7 worm cellular contexts compared by ENCODE assay signal in genomic region chrIII:3395874-3396467, ce11.
A peak's percentile ranks its signal among the peaks of the same experiment; 100 is the strongest.
TF ChIP-seq lines count a peak whose summit lies in the region.

Gene cri-3 (plus strand): TSS chrIII:3396355.

TF ChIP-seq in whole organism, L1 larva, 84 proteins besides CTCF, POLR2A, EP300 and RAD21:
- peak; percentile 5 for TF ChIP-seq snu-23 (GFP tag; optimal IDR thresholded peaks at IDR 0.05; lab: Kevin White, UChicago)
- peak; percentile 21 to 74 (median 62) for TF ChIP-seq dpl-1 (GFP tag; optimal IDR thresholded peaks at IDR 0.05; lab: Kevin White, UChicago)
- TF ChIP-seq ceh-82 (tag; optimal IDR thresholded peaks at IDR 0.05; lab: Kevin White, UChicago), result peak in 1 of 3 experiments; percentile 22
- peak; percentile 26 to 54 for TF ChIP-seq efl-1 (optimal IDR thresholded peaks at IDR 0.05; lab: Kevin White, UChicago)
- TF ChIP-seq efl-1 (GFP tag; optimal IDR thresholded peaks at IDR 0.05 in 1 of 2; lab: Kevin White, UChicago), result peak; percentile 68 to 94
- TF ChIP-seq alr-1 (tag; optimal IDR thresholded peaks at IDR 0.05; lab: Kevin White, UChicago; ENCODE audit: borderline replicate concordance), result no peak
- no peak for TF ChIP-seq fkh-8 (tag; optimal IDR thresholded peaks at IDR 0.05; lab: Kevin White, UChicago)
- TF ChIP-seq lsy-2 (tag; optimal IDR thresholded peaks at IDR 0.05; lab: Kevin White, UChicago), result peak in 1 of 2 experiments; percentile 64
- peak; percentile 37 to 77 for TF ChIP-seq lin-35 (GFP tag; optimal IDR thresholded peaks at IDR 0.05; lab: Kevin White, UChicago)

TF ChIP-seq in whole organism, L2 larva, 48 proteins besides CTCF, POLR2A, EP300 and RAD21 (continues in another document):
- peak; percentile 56 for TF ChIP-seq C34F6.9 (tag; optimal IDR thresholded peaks at IDR 0.05; lab: Kevin White, UChicago)
- no peak for TF ChIP-seq ztf-1 (GFP tag; conservative IDR thresholded peaks at IDR 0.05; lab: Robert Waterston, UW)
- TF ChIP-seq blmp-1 (tag; optimal IDR thresholded peaks at IDR 0.05; lab: Kevin White, UChicago; ENCODE audit: insufficient read depth), result no peak
- no peak for TF ChIP-seq skn-1 (tag; optimal IDR thresholded peaks at IDR 0.05; lab: Kevin White, UChicago)
- TF ChIP-seq fos-1 (tag; optimal IDR thresholded peaks at IDR 0.05; lab: Kevin White, UChicago), result no peak
- TF ChIP-seq nhr-129 (tag; optimal IDR thresholded peaks at IDR 0.05; lab: Kevin White, UChicago), result peak; percentile 32
- no peak for TF ChIP-seq lin-39 (tag; optimal IDR thresholded peaks at IDR 0.05; lab: Kevin White, UChicago)
- TF ChIP-seq elt-3 (tag; optimal IDR thresholded peaks at IDR 0.05; lab: Kevin White, UChicago), result no peak
- no peak for TF ChIP-seq nhr-10 (tag; optimal IDR thresholded peaks at IDR 0.05; lab: Kevin White, UChicago)
- no peak for TF ChIP-seq nhr-6 (tag; optimal IDR thresholded peaks at IDR 0.05; lab: Kevin White, UChicago)
- no peak for TF ChIP-seq elt-1 (tag; optimal IDR thresholded peaks at IDR 0.05; lab: Kevin White, UChicago)
- TF ChIP-seq crh-2 (tag; optimal IDR thresholded peaks at IDR 0.05; lab: Kevin White, UChicago), result peak; percentile 26
- TF ChIP-seq unc-55 (GFP tag; optimal IDR thresholded peaks at IDR 0.05; lab: Kevin White, UChicago), result peak; percentile 55
- TF ChIP-seq lin-13 (GFP tag; optimal IDR thresholded peaks at IDR 0.05; lab: Kevin White, UChicago), result no peak

TF ChIP-seq in whole organism, L3 larva, 47 proteins besides CTCF, POLR2A, EP300 and RAD21:
- TF ChIP-seq nfya-1 (tag; optimal IDR thresholded peaks at IDR 0.05; lab: Kevin White, UChicago; ENCODE audit: insufficient read depth) (peak; percentile 52), lin-15B (tag; optimal IDR thresholded peaks at IDR 0.05; lab: Kevin White, UChicago) (peak; percentile 29), nhr-43 (tag; optimal IDR thresholded peaks at IDR 0.05; lab: Kevin White, UChicago; ENCODE audit: poor library complexity, severe bottlenecking) (no peak), lin-39 (tag; optimal IDR thresholded peaks at IDR 0.05; lab: Kevin White, UChicago) (peak; percentile 31), eor-1 (tag; optimal IDR thresholded peaks at IDR 0.05; lab: Kevin White, UChicago) (no peak), ceh-28 (tag; optimal IDR thresholded peaks at IDR 0.05; lab: Kevin White, UChicago) (peak; percentile 30), nhr-23 (tag; optimal IDR thresholded peaks at IDR 0.05; lab: Kevin White, UChicago) (no peak), hmg-11 (tag; optimal IDR thresholded peaks at IDR 0.05; lab: Kevin White, UChicago) (peak; percentile 63), pha-4 (tag; optimal IDR thresholded peaks at IDR 0.05; lab: Kevin White, UChicago) (peak; percentile 22)

TF ChIP-seq in whole organism, L4 larva, 104 proteins besides CTCF, POLR2A, EP300 and RAD21:
- peak; percentile 20 for TF ChIP-seq mes-2 (tag; optimal IDR thresholded peaks at IDR 0.05; lab: Kevin White, UChicago; ENCODE audit: poor library complexity, severe bottlenecking)
- no peak for TF ChIP-seq nhr-11 (tag; optimal IDR thresholded peaks at IDR 0.05; lab: Kevin White, UChicago)
- TF ChIP-seq mxl-3 (GFP tag; optimal IDR thresholded peaks at IDR 0.05; lab: Kevin White, UChicago), result no peak
- peak in 1 of 2 experiments; percentile 39 for TF ChIP-seq hif-1 (tag; optimal IDR thresholded peaks at IDR 0.05; lab: Kevin White, UChicago)
- no peak for TF ChIP-seq daf-19 (GFP tag; conservative IDR thresholded peaks at IDR 0.05; lab: Robert Waterston, UW)
- 0 out of 2 replicates have a peak, but pooled peaks have one; percentile 27 for TF ChIP-seq lin-38 (GFP tag; IDR thresholded peaks at IDR 0.05; lab: Robert Waterston, UW)
- peak; percentile 56 for TF ChIP-seq dpl-1 (GFP tag; optimal IDR thresholded peaks at IDR 0.05; lab: Kevin White, UChicago)
- peak in 1 of 2 experiments; percentile 6 for TF ChIP-seq lsy-2 (tag; optimal IDR thresholded peaks at IDR 0.05; lab: Kevin White, UChicago)
- TF ChIP-seq cey-2 (tag; optimal IDR thresholded peaks at IDR 0.05; lab: Kevin White, UChicago; ENCODE audit: borderline replicate concordance, insufficient read depth), result no peak
- TF ChIP-seq ztf-7 (tag; optimal IDR thresholded peaks at IDR 0.05; lab: Kevin White, UChicago), result no peak

TF ChIP-seq in whole organism, late embryonic, 69 proteins besides CTCF, POLR2A, EP300 and RAD21:
- TF ChIP-seq elt-2 (tag; optimal IDR thresholded peaks at IDR 0.05; lab: Kevin White, UChicago) (no peak), unc-42 (tag; optimal IDR thresholded peaks at IDR 0.05; lab: Kevin White, UChicago) (peak; percentile 10), ahr-1 (tag; optimal IDR thresholded peaks at IDR 0.05; lab: Kevin White, UChicago) (no peak)

TF ChIP-seq in whole organism, mixed stage, embryonic, 35 proteins besides CTCF, POLR2A, EP300 and RAD21:
- no peak for TF ChIP-seq mls-2 (tag; optimal IDR thresholded peaks at IDR 0.05; lab: Kevin White, UChicago)
- no peak for TF ChIP-seq pha-4 (tag; optimal IDR thresholded peaks at IDR 0.05; lab: Kevin White, UChicago)
- no peak for TF ChIP-seq tbx-8 (GFP tag; optimal IDR thresholded peaks at IDR 0.05; lab: Kevin White, UChicago)
- TF ChIP-seq unc-120 (tag; optimal IDR thresholded peaks at IDR 0.05; lab: Kevin White, UChicago; ENCODE audit: poor library complexity, severe bottlenecking), result peak; percentile 88
- peak; percentile 20 for TF ChIP-seq ham-2 (GFP tag; optimal IDR thresholded peaks at IDR 0.05; lab: Kevin White, UChicago)
- peak; percentile 27 for TF ChIP-seq ces-1 (GFP tag; optimal IDR thresholded peaks at IDR 0.05; lab: Kevin White, UChicago)

TF ChIP-seq in whole organism, young adult, 124 proteins besides CTCF, POLR2A, EP300 and RAD21:
- TF ChIP-seq nhr-27 (tag; optimal IDR thresholded peaks at IDR 0.05; lab: Kevin White, UChicago) (no peak), dpl-1 (GFP tag; optimal IDR thresholded peaks at IDR 0.05; lab: Kevin White, UChicago) (peak; percentile 24), B0019.2 (GFP tag; conservative IDR thresholded peaks at IDR 0.05; lab: Robert Waterston, UW) (no peak), F33H1.4 (GFP tag; IDR thresholded peaks at IDR 0.05; lab: Robert Waterston, UW) (peak; percentile 66), akir-1 (GFP tag; optimal IDR thresholded peaks at IDR 0.05; lab: Kevin White, UChicago) (no peak), madf-3 (GFP tag; IDR thresholded peaks at IDR 0.05; lab: Robert Waterston, UW) (no peak), ztf-18 (tag; optimal IDR thresholded peaks at IDR 0.05; lab: Kevin White, UChicago) (no peak), nfyb-1 (GFP tag; IDR thresholded peaks at IDR 0.05; lab: Robert Waterston, UW) (no peak), aptf-3 (GFP tag; IDR thresholded peaks at IDR 0.05; lab: Robert Waterston, UW) (no peak), lin-54 (GFP tag; optimal IDR thresholded peaks at IDR 0.05; lab: Kevin White, UChicago) (peak; percentile 25), F22D6.2 (tag; optimal IDR thresholded peaks at IDR 0.05; lab: Kevin White, UChicago) (no peak), rcor-1 (GFP tag; IDR thresholded peaks at IDR 0.05; lab: Robert Waterston, UW) (no peak), ztf-6 (GFP tag; IDR thresholded peaks at IDR 0.05; lab: Robert Waterston, UW) (no peak), cebp-1 (GFP tag; IDR thresholded peaks at IDR 0.05; lab: Robert Waterston, UW) (peak; percentile 62; the same call in 1 of the 2 replicates), cebp-1 (tag; optimal IDR thresholded peaks at IDR 0.05; lab: Kevin White, UChicago) (peak; percentile 92), lin-40 (tag; optimal IDR thresholded peaks at IDR 0.05; lab: Kevin White, UChicago) (no peak), ztf-26 (tag; optimal IDR thresholded peaks at IDR 0.05; lab: Kevin White, UChicago) (no peak), efl-1 (GFP tag; optimal IDR thresholded peaks at IDR 0.05; lab: Kevin White, UChicago) (peak; percentile 27), madf-6 (GFP tag; IDR thresholded peaks at IDR 0.05; lab: Robert Waterston, UW) (0 out of 2 replicates have a peak, but pooled peaks have one; percentile 20), T26A5.8 (tag; optimal IDR thresholded peaks at IDR 0.05; lab: Kevin White, UChicago) (no peak), lir-1 (GFP tag; conservative IDR thresholded peaks at IDR 0.05; lab: Robert Waterston, UW) (no peak), Y56A3A.18 (GFP tag; IDR thresholded peaks at IDR 0.05; lab: Robert Waterston, UW) (no peak), attf-5 (GFP tag; optimal IDR thresholded peaks at IDR 0.05; lab: Kevin White, UChicago) (peak; percentile 60)
